Fruit fly (Drosophila melanogaster) whole organism, pupa: ENCODE data around the gene Cpr65Av.

Experiments
- CG10348 ChIP-seq: fragments of 200-800 bp; sonication (Bioruptor generic); IDR thresholded peaks from 2 replicates; pipeline ENCODE4 v1.3.6; 2022; ENCODE audit warnings: missing biosample characterization, missing genetic modification characterization
- CG14655 ChIP-seq: fragments of 200-800 bp; sonication (Bioruptor generic); optimal IDR thresholded peaks from 3 replicates; lab custom pipeline; 2017; ENCODE audit warnings: mild to moderate bottlenecking, missing biosample characterization, missing genetic modification reagents, missing genetic modification characterization
- EcR ChIP-seq: fragments of 200-800 bp; sonication (Bioruptor generic); optimal IDR thresholded peaks from 3 replicates; lab custom pipeline; 2019; ENCODE audit warnings: missing biosample characterization, missing genetic modification characterization, mild to moderate bottlenecking, moderate library complexity, missing genetic modification reagents
- Ets98B ChIP-seq: fragments of 200-800 bp; sonication (Bioruptor generic); IDR thresholded peaks from 2 replicates; pipeline ENCODE4 v1.3.6; 2022; ENCODE audit warnings: missing biosample characterization, missing genetic modification characterization
- fd96Ca ChIP-seq: fragments of 200-800 bp; sonication (Bioruptor generic); IDR thresholded peaks from 3 replicates; pipeline ENCODE4 v1.3.6; 2022; ENCODE audit warnings: missing biosample characterization, missing genetic modification characterization
- rn ChIP-seq: fragments of 200-800 bp; sonication (Bioruptor generic); IDR thresholded peaks from 2 replicates; pipeline ENCODE4 v1.3.6; 2022; ENCODE audit warnings: missing biosample characterization, missing genetic modification characterization

- TF ChIP-seq CG14655 (no peak), fd96Ca (GFP tag; lab: Robert Waterston, UW) (peak; percentile 30; the same call in 1 of the 3 replicates), CG10348 (no peak), rn (GFP tag; lab: Robert Waterston, UW) (peak; percentile 43; the same call in 1 of the 2 replicates), Ets98B (peak; percentile 59), EcR (GFP tag; lab: Kevin White, UChicago) (peak; percentile 1)
Measured at dm6 chr3L:6188995-6189927, 49.5 kb upstream of the Cpr65Av start, which contains the start of the genes D19A and CG7386.
